Fruit fly (Drosophila melanogaster): Measurements from ENCODE around the gene CG10947.

The CG10947 gene

DNA sequence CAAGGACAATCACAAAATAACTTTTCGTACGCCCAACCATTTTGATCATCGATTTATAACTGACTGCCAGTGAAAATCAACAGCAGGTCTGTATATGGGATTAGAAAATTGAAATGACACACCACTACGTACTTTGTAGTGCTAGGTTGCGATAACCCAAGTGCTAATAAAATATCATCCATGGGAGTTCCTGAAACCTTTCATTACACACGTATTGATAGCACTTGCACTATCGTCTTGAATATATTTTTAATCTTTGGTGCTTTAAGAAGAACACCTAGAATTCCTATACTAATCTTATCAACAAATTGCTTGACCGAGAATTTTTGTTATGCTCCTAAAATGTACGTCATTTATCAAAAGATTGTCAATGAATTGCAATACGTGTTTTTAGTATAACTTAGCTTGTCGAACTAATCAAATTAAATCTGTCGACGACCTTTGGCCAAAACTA, 40.5 kb downstream of the CG10947 start, which contains the start of gene Ugt37A1:
Ugt37A1 (minus strand) TSS at position 51 of the 454 bp plus-strand sequence.
- TF ChIP-seq cnc (optimal IDR thresholded peaks at IDR 0.05) (no peak), kay (GFP tag; ENCODE audit: borderline replicate concordance) (peak; percentile 11)

DNA sequence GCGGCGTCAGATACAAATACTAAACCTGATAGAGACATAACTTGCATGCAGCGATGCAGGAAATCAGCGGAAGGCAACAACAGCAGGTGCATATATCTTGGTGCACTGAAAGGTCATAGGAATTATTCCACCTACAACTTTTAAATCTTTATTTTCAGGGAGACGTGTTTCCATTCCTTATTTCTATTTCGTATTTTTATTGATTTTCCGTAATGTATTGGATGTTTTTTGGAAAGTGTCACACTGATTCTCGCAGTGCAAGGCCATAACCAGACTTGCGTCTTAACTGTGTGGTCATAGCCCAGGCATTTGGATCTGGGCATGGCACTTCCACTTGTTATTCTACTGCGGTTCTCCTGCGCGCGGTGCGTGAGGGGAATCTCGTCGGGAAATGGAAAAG, 43.1 kb downstream of the CG10947 start:
- TF ChIP-seq ovo (GFP tag; optimal IDR thresholded peaks at IDR 0.05) (no peak), CG1620 (GFP tag; optimal IDR thresholded peaks at IDR 0.05) (no peak), Mnt (GFP tag; optimal IDR thresholded peaks at IDR 0.05) (no peak), tj (GFP tag; optimal IDR thresholded peaks at IDR 0.05) (no peak), Hr96 (GFP tag; optimal IDR thresholded peaks at IDR 0.05) (no peak), CG33017 (tag; optimal IDR thresholded peaks at IDR 0.05) (no peak), CG5204 (GFP tag; optimal IDR thresholded peaks at IDR 0.05) (no peak), cic (GFP tag; optimal IDR thresholded peaks at IDR 0.05) (no peak), Crg-1 (GFP tag; optimal IDR thresholded peaks at IDR 0.05) (no peak), CG12768 (GFP tag; optimal IDR thresholded peaks at IDR 0.05) (no peak), toe (GFP tag; optimal IDR thresholded peaks at IDR 0.05) (no peak), CG7045 (GFP tag; optimal IDR thresholded peaks at IDR 0.05) (no peak), kay (GFP tag; ENCODE audit: borderline replicate concordance) (no peak), Clk (GFP tag; optimal IDR thresholded peaks at IDR 0.05) (no peak), bab1 (GFP tag; optimal IDR thresholded peaks at IDR 0.05) (no peak), CG11617 (GFP tag; optimal IDR thresholded peaks at IDR 0.05) (no peak), pad (GFP tag; optimal IDR thresholded peaks at IDR 0.05) (no peak), cnc (optimal IDR thresholded peaks at IDR 0.05) (no peak), CG7101 (tag; optimal IDR thresholded peaks at IDR 0.05) (no peak), CG14711 (tag; optimal IDR thresholded peaks at IDR 0.05) (no peak)

dm6 chr2L:20370151-20370550, 44.4 kb downstream of the CG10947 start:
- TF ChIP-seq cnc (optimal IDR thresholded peaks at IDR 0.05) (no peak), CG1620 (GFP tag; optimal IDR thresholded peaks at IDR 0.05) (no peak), CG11617 (GFP tag; optimal IDR thresholded peaks at IDR 0.05) (no peak), cic (GFP tag; optimal IDR thresholded peaks at IDR 0.05) (no peak), kay (GFP tag; ENCODE audit: borderline replicate concordance) (no peak), Clk (GFP tag; optimal IDR thresholded peaks at IDR 0.05) (no peak), ovo (GFP tag; optimal IDR thresholded peaks at IDR 0.05) (no peak), Crg-1 (GFP tag; optimal IDR thresholded peaks at IDR 0.05) (no peak), Hr96 (GFP tag; optimal IDR thresholded peaks at IDR 0.05) (no peak), CG14711 (tag; optimal IDR thresholded peaks at IDR 0.05) (no peak), toe (GFP tag; optimal IDR thresholded peaks at IDR 0.05) (no peak), Mnt (GFP tag; optimal IDR thresholded peaks at IDR 0.05) (no peak), pad (GFP tag; optimal IDR thresholded peaks at IDR 0.05) (no peak), CG33017 (tag; optimal IDR thresholded peaks at IDR 0.05) (no peak)

DNA sequence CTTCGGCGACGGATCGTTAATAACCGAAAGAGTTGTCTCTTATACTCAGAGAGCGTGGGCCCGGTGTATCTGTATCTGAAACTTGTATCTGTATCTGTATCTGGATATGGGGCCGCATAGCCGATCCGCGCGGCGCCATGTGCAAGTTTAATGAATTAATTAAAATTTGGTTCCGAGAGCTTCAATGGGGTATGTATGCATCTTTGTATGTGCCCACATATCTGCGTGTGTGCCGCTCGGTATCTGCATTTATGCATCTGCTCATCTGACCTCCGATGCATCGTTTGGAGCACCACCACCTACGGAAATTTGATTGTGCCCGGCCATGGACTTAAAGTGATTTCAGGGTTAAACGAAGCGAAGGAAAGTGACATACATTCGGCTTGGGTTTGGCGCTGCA, 61.9 kb downstream of the CG10947 start:
- TF ChIP-seq Mnt (GFP tag; optimal IDR thresholded peaks at IDR 0.05) (no peak), cnc (optimal IDR thresholded peaks at IDR 0.05) (no peak), CG33017 (tag; optimal IDR thresholded peaks at IDR 0.05) (no peak), CG1620 (GFP tag; optimal IDR thresholded peaks at IDR 0.05) (no peak), kay (GFP tag; ENCODE audit: borderline replicate concordance) (no peak), pad (GFP tag; optimal IDR thresholded peaks at IDR 0.05) (no peak), ovo (GFP tag; optimal IDR thresholded peaks at IDR 0.05) (no peak), CG5204 (GFP tag; optimal IDR thresholded peaks at IDR 0.05) (no peak)

dm6 chr2L:20352200-20352599, 62.4 kb downstream of the CG10947 start:
- TF ChIP-seq cnc (optimal IDR thresholded peaks at IDR 0.05), result no peak
- TF ChIP-seq CG33017 (tag; optimal IDR thresholded peaks at IDR 0.05), result no peak
- no peak for TF ChIP-seq kay (GFP tag; ENCODE audit: borderline replicate concordance)
- no peak for TF ChIP-seq toe (GFP tag; optimal IDR thresholded peaks at IDR 0.05)
- no peak for TF ChIP-seq Mnt (GFP tag; optimal IDR thresholded peaks at IDR 0.05)
- no peak for TF ChIP-seq CG7045 (GFP tag; optimal IDR thresholded peaks at IDR 0.05)
- TF ChIP-seq bab1 (GFP tag; optimal IDR thresholded peaks at IDR 0.05), result no peak
- TF ChIP-seq pad (GFP tag; optimal IDR thresholded peaks at IDR 0.05), result no peak
- TF ChIP-seq ovo (GFP tag; optimal IDR thresholded peaks at IDR 0.05), result no peak
- no peak for TF ChIP-seq CG14711 (tag; optimal IDR thresholded peaks at IDR 0.05)

DNA sequence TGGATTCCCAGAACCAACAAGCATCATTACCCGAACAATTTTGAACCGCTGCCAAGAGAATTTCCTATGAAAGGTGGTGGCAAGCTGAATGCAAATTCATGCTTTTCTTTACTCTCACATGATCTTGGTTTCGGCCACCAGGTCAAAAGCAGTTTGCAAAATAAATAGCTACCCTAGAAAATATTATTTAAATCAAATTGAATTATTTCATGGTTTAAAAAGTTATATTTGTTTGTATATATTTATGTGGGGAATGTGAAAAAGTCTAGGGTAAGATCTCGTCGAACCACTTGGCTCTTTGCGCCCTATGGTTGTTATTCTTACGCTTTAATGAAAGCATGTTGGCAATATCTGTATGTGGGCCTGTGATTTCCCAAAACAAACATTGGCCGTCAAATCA, 62.9 kb downstream of the CG10947 start:
- TF ChIP-seq Clk (GFP tag; optimal IDR thresholded peaks at IDR 0.05), result no peak
- no peak for TF ChIP-seq Mnt (GFP tag; optimal IDR thresholded peaks at IDR 0.05)
- TF ChIP-seq CG7045 (GFP tag; optimal IDR thresholded peaks at IDR 0.05), result no peak
- no peak for TF ChIP-seq tj (GFP tag; optimal IDR thresholded peaks at IDR 0.05)
- TF ChIP-seq Hr96 (GFP tag; optimal IDR thresholded peaks at IDR 0.05), result no peak
- TF ChIP-seq cnc (optimal IDR thresholded peaks at IDR 0.05), result no peak
- TF ChIP-seq CG7101 (tag; optimal IDR thresholded peaks at IDR 0.05), result no peak
- no peak for TF ChIP-seq CG1620 (GFP tag; optimal IDR thresholded peaks at IDR 0.05)
- TF ChIP-seq bab1 (GFP tag; optimal IDR thresholded peaks at IDR 0.05), result no peak
- TF ChIP-seq kay (GFP tag; ENCODE audit: borderline replicate concordance), result no peak
- no peak for TF ChIP-seq ovo (GFP tag; optimal IDR thresholded peaks at IDR 0.05)
- TF ChIP-seq CG14711 (tag; optimal IDR thresholded peaks at IDR 0.05), result no peak
- no peak for TF ChIP-seq CG11617 (GFP tag; optimal IDR thresholded peaks at IDR 0.05)
- TF ChIP-seq cic (GFP tag; optimal IDR thresholded peaks at IDR 0.05), result no peak
- no peak for TF ChIP-seq CG5204 (GFP tag; optimal IDR thresholded peaks at IDR 0.05)
- no peak for TF ChIP-seq toe (GFP tag; optimal IDR thresholded peaks at IDR 0.05)
